Worm (Caenorhabditis elegans) whole organism, L4 larva: ENCODE measurements around the gene Y67A10A.3.

Experiments
- F10B5.3 ChIP-seq: sonication (generic microtip); optimal IDR thresholded peaks from 2 replicates; lab custom pipeline; 2016; ENCODE audit warnings: mild to moderate bottlenecking, missing genetic modification characterization, missing compliant biosample characterization
- F44E2.7 ChIP-seq: fragments of 200-800 bp; sonication (Bioruptor generic); IDR thresholded peaks from 2 replicates; pipeline ENCODE4 v2.1.2; 2022; ENCODE audit warnings: missing genetic modification characterization, missing compliant biosample characterization
- T20F7.1 ChIP-seq: fragments of 200-800 bp; sonication (Bioruptor generic); optimal IDR thresholded peaks from 2 replicates; lab custom pipeline; 2018; ENCODE audit warnings: mild to moderate bottlenecking, missing genetic modification characterization, missing compliant biosample characterization
- Y105C5A.15 ChIP-seq: fragments of 200-800 bp; sonication (Bioruptor generic); IDR thresholded peaks from 2 replicates; pipeline ENCODE4 v1.3.6; 2022; ENCODE audit warnings: missing genetic modification characterization, missing compliant biosample characterization
- ZK546.5 ChIP-seq, 2 experiments: sonication (generic microtip); optimal IDR thresholded peaks; 2 replicates each; lab custom pipeline; 2017; ENCODE audit warnings: missing biosample characterization in 2 of 2, missing genetic modification characterization in 2 of 2
- aly-2 ChIP-seq: sonication (generic microtip); optimal IDR thresholded peaks from 2 replicates; lab custom pipeline; 2018; ENCODE audit warnings: missing biosample characterization, missing genetic modification characterization
- attf-4 ChIP-seq: sonication (generic microtip); optimal IDR thresholded peaks from 3 replicates; lab custom pipeline; 2017; ENCODE audit warnings: missing biosample characterization, missing genetic modification characterization
- ceh-20 ChIP-seq: fragments of 200-800 bp; sonication (Bioruptor generic); IDR thresholded peaks from 2 replicates; pipeline ENCODE4 v1.3.6; 2022; ENCODE audit warnings: missing genetic modification reagents, missing genetic modification characterization, missing compliant biosample characterization
- ceh-82 ChIP-seq: sonication (generic microtip); optimal IDR thresholded peaks from 2 replicates; lab custom pipeline; 2017; ENCODE audit warnings: missing biosample characterization, missing genetic modification characterization
- cey-2 ChIP-seq: sonication (generic microtip); optimal IDR thresholded peaks from 3 replicates; lab custom pipeline; 2017; ENCODE audit warnings: missing genetic modification characterization, mild to moderate bottlenecking, missing compliant biosample characterization, antibody characterized with exemption, borderline replicate concordance; ENCODE audit not compliant: insufficient read depth
- dmd-9 ChIP-seq: fragments of 200-800 bp; sonication (Bioruptor generic); IDR thresholded peaks from 2 replicates; pipeline ENCODE4 v1.3.6; 2022; ENCODE audit warnings: missing genetic modification reagents, missing genetic modification characterization, missing compliant biosample characterization
- duxl-1 ChIP-seq: sonication (generic microtip); optimal IDR thresholded peaks from 2 replicates; lab custom pipeline; 2016; ENCODE audit warnings: mild to moderate bottlenecking, missing genetic modification characterization, moderate library complexity, missing compliant biosample characterization; ENCODE audit not compliant: poor library complexity
- fkh-10 ChIP-seq: fragments of 150-350 bp; optimal IDR thresholded peaks from 2 replicates; lab custom pipeline; 2014; ENCODE audit warnings: missing biosample characterization, missing genetic modification reagents, missing genetic modification characterization
- gei-8 ChIP-seq: fragments of 200-800 bp; sonication (Bioruptor generic); optimal IDR thresholded peaks from 2 replicates; lab custom pipeline; 2018; ENCODE audit warnings: mild to moderate bottlenecking, missing genetic modification characterization, missing compliant biosample characterization
- hlh-11 ChIP-seq: fragments of 200-800 bp; sonication (Bioruptor generic); optimal IDR thresholded peaks from 2 replicates; lab custom pipeline; 2018; ENCODE audit warnings: mild to moderate bottlenecking, missing genetic modification characterization, missing compliant biosample characterization
- jun-1 ChIP-seq: fragments of 150-350 bp; optimal IDR thresholded peaks from 2 replicates; lab custom pipeline; 2014; ENCODE audit warnings: missing biosample characterization, missing genetic modification reagents, missing genetic modification characterization
- lin-13 ChIP-seq: fragments of 150-350 bp; optimal IDR thresholded peaks from 2 replicates; lab custom pipeline; 2014; ENCODE audit warnings: missing biosample characterization, missing genetic modification reagents, missing genetic modification characterization
- lin-15B ChIP-seq: fragments of 150-350 bp; sonication (generic microtip); optimal IDR thresholded peaks from 3 replicates; lab custom pipeline; 2014; ENCODE audit warnings: missing biosample characterization, missing genetic modification characterization
- lin-38 ChIP-seq: fragments of 200-800 bp; sonication (Bioruptor generic); IDR thresholded peaks from 2 replicates; pipeline ENCODE4 v1.3.6; 2022; ENCODE audit warnings: missing genetic modification reagents, missing genetic modification characterization, missing compliant biosample characterization
- madf-9 ChIP-seq: fragments of 200-800 bp; sonication (Bioruptor generic); conservative IDR thresholded peaks from 2 replicates; pipeline ENCODE4 v1.3.6; 2022; ENCODE audit warnings: missing genetic modification reagents, missing genetic modification characterization, missing compliant biosample characterization
- mep-1 ChIP-seq: fragments of 150-350 bp; sonication (generic microtip); optimal IDR thresholded peaks from 3 replicates; lab custom pipeline; 2014; ENCODE audit warnings: missing biosample characterization, missing genetic modification characterization
- nhr-11 ChIP-seq: fragments of 150-350 bp; optimal IDR thresholded peaks from 2 replicates; lab custom pipeline; 2014; ENCODE audit warnings: missing biosample characterization, missing genetic modification characterization
- nhr-111 ChIP-seq: fragments of 200-800 bp; sonication (Bioruptor generic); optimal IDR thresholded peaks from 2 replicates; lab custom pipeline; 2018; ENCODE audit warnings: mild to moderate bottlenecking, missing genetic modification characterization, missing compliant biosample characterization
- nhr-237 ChIP-seq: sonication (generic microtip); optimal IDR thresholded peaks from 2 replicates; lab custom pipeline; 2017; ENCODE audit warnings: missing biosample characterization, missing genetic modification characterization
- nhr-76 ChIP-seq: fragments of 150-350 bp; optimal IDR thresholded peaks from 2 replicates; lab custom pipeline; 2014; ENCODE audit warnings: missing biosample characterization, missing genetic modification characterization
- rbr-2 ChIP-seq: sonication (generic microtip); optimal IDR thresholded peaks from 2 replicates; lab custom pipeline; 2016; ENCODE audit warnings: missing genotype, missing genetic modification characterization, missing compliant biosample characterization
- saeg-2 ChIP-seq: fragments of 200-800 bp; sonication (Bioruptor generic); IDR thresholded peaks from 2 replicates; pipeline ENCODE4 v1.3.6; 2022; ENCODE audit warnings: missing genetic modification reagents, missing genetic modification characterization, missing compliant biosample characterization
- snpc-1.2 ChIP-seq: fragments of 200-800 bp; sonication (Bioruptor generic); IDR thresholded peaks from 2 replicates; pipeline ENCODE4 v1.3.6; 2022; ENCODE audit warnings: missing genetic modification reagents, missing genetic modification characterization, missing compliant biosample characterization
- tag-97 ChIP-seq: fragments of 200-800 bp; sonication (Bioruptor generic); IDR thresholded peaks from 2 replicates; pipeline ENCODE4 v1.3.6; 2022; ENCODE audit warnings: missing genetic modification characterization, missing compliant biosample characterization
- unc-62 ChIP-seq, 3 experiments: fragments of 150-350 bp in 1 of 3; sonication (generic microtip); optimal IDR thresholded peaks in 2 of 3; peaks in 1 of 3; 1 replicate in 1 of 3; 2 replicates in 2 of 3; lab custom pipeline; 2014 to 2017; ENCODE audit warnings: missing biosample characterization in 3 of 3, missing genetic modification characterization in 3 of 3, missing genetic modification reagents in 3 of 3, missing genotype in 1 of 3

Gene Y67A10A.3

ce11 chrIV:14326694-14327298 lies 7.5 kb downstream of the Y67A10A.3 start (continued):
- TF ChIP-seq nhr-111 (GFP tag; lab: Kevin White, UChicago) (peak; percentile 21), Y105C5A.15 (GFP tag; lab: Robert Waterston, UW) (no peak), duxl-1 (tag; lab: Kevin White, UChicago) (peak; percentile 85), F44E2.7 (no peak), mep-1 (tag; lab: Kevin White, UChicago) (no peak), tag-97 (no peak), lin-38 (GFP tag; lab: Robert Waterston, UW) (peak; percentile 75), jun-1 (tag; lab: Kevin White, UChicago) (no peak), ZK546.5 (tag; optimal IDR thresholded peaks at IDR 0.05; lab: Kevin White, UChicago) (no peak), gei-8 (peak; percentile 47), saeg-2 (GFP tag; lab: Robert Waterston, UW) (peak; percentile 48; the same call in 1 of the 2 replicates), dmd-9 (GFP tag; lab: Robert Waterston, UW) (peak; percentile 53; the same call in 1 of the 2 replicates)

ce11 chrIV:14326283-14326682 lies 8.0 kb downstream of the Y67A10A.3 start, which contains the start of gene fbxa-83:
Gene fbxa-83 (minus strand): TSS chrIV:14326383.
- TF ChIP-seq lin-13 (no peak), cey-2 (tag; lab: Kevin White, UChicago) (no peak), aly-2 (no peak), gei-8 (no peak), lin-15B (tag; lab: Kevin White, UChicago) (no peak), ceh-20 (GFP tag; lab: Robert Waterston, UW) (no peak), nhr-11 (tag; lab: Kevin White, UChicago) (no peak), jun-1 (tag; lab: Kevin White, UChicago) (no peak)
- TF ChIP-seq, all 104 proteins: peak for 0

DNA sequence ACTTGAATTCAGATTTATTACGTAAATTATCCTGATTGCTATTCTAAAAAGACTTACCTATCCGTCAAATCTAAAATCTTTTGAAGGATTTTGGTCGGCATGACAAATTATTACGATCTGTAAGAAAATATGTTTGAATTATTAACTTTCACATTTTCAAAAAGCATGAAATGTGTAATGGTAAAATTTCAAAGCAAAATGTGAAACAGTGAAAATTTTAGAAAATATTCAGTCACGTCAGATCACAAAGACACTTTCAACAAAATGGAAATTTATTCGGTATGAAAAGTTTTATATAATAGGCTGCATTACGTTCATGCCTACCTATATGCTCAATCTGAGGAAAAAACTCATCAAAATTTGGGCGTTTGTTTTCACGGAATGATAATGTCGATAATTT lies 12.6 kb downstream of the Y67A10A.3 start, which contains the start of gene fbxa-126:
fbxa-126 (minus strand) TSS at position 101 of the 400 bp plus-strand sequence.
- TF ChIP-seq rbr-2 (tag; lab: Kevin White, UChicago) (no peak), hlh-11 (tag; lab: Kevin White, UChicago) (no peak), F44E2.7 (no peak), unc-62 (GFP tag; optimal IDR thresholded peaks at IDR 0.05 in 1 of 2; lab: Kevin White, UChicago) (no peak), unc-62 (tag; optimal IDR thresholded peaks at IDR 0.05; lab: Kevin White, UChicago) (no peak), jun-1 (tag; lab: Kevin White, UChicago) (no peak), fkh-10 (GFP tag; lab: Kevin White, UChicago) (no peak), nhr-76 (no peak), attf-4 (tag; lab: Kevin White, UChicago) (no peak), madf-9 (GFP tag; lab: Robert Waterston, UW) (no peak), ceh-82 (tag; lab: Kevin White, UChicago) (no peak), nhr-237 (no peak)

ce11 chrIV:14318054-14318453 lies 16.2 kb downstream of the Y67A10A.3 start:
- no peak for TF ChIP-seq T20F7.1 (GFP tag; lab: Kevin White, UChicago)
- no peak for TF ChIP-seq F10B5.3
- TF ChIP-seq snpc-1.2 (GFP tag; lab: Robert Waterston, UW) = peak; percentile 59

ce11 chrIV:14307381-14307999 lies 26.8 kb downstream of the Y67A10A.3 start:
- peak; percentile 84 for TF ChIP-seq snpc-1.2 (GFP tag; lab: Robert Waterston, UW)
- TF ChIP-seq, all 104 proteins: peak for 1; not testable (repeated sequence) for 103
